Worm (Caenorhabditis elegans) whole organism, early embryonic: ENCODE measurements around the gene fbxa-208.

Source experiments
- B0310.2 ChIP-seq: sonication (generic microtip); optimal IDR thresholded peaks from 2 replicates; lab custom pipeline; 2016; ENCODE audit warnings: mild to moderate bottlenecking, missing genetic modification characterization, missing compliant biosample characterization
- F13C5.2 ChIP-seq: sonication (generic microtip); optimal IDR thresholded peaks from 2 replicates; lab custom pipeline; 2017; ENCODE audit warnings: mild to moderate bottlenecking, missing genetic modification characterization, inconsistent platforms, missing compliant biosample characterization
- aly-1 ChIP-seq: sonication (generic microtip); optimal IDR thresholded peaks from 2 replicates; lab custom pipeline; 2016; ENCODE audit warnings: missing genetic modification characterization, missing compliant biosample characterization
- ama-1 ChIP-seq: fragments of 150-350 bp; optimal IDR thresholded peaks from 2 replicates; lab custom pipeline; 2014
- ceh-13 ChIP-seq: fragments of 200-800 bp; sonication (Bioruptor generic); optimal IDR thresholded peaks from 2 replicates; lab custom pipeline; 2018; ENCODE audit warnings: mild to moderate bottlenecking, missing genetic modification characterization, missing compliant biosample characterization
- ceh-36 ChIP-seq: sonication (generic microtip); optimal IDR thresholded peaks from 2 replicates; lab custom pipeline; 2016; ENCODE audit warnings: missing genetic modification characterization, inconsistent platforms, missing compliant biosample characterization
- ets-7 ChIP-seq: sonication (generic microtip); optimal IDR thresholded peaks from 2 replicates; lab custom pipeline; 2016; ENCODE audit warnings: missing genotype, missing genetic modification characterization, missing compliant biosample characterization
- flt-1 ChIP-seq: fragments of 200-800 bp; sonication (Bioruptor generic); IDR thresholded peaks from 2 replicates; pipeline ENCODE4 v1.3.6; 2022; ENCODE audit warnings: missing genetic modification characterization, missing compliant biosample characterization
- hmg-4 ChIP-seq: fragments of 200-800 bp; sonication (Bioruptor generic); optimal IDR thresholded peaks from 2 replicates; lab custom pipeline; 2018; ENCODE audit warnings: mild to moderate bottlenecking, missing genetic modification characterization, missing compliant biosample characterization
- hnd-1 ChIP-seq: sonication (generic microtip); optimal IDR thresholded peaks from 2 replicates; lab custom pipeline; 2016; ENCODE audit warnings: missing genetic modification characterization, missing compliant biosample characterization
- pes-1 ChIP-seq: fragments of 200-800 bp; sonication (Bioruptor generic); IDR thresholded peaks from 2 replicates; pipeline ENCODE4 v1.3.6; 2022; ENCODE audit warnings: missing genetic modification reagents, missing genetic modification characterization, missing compliant biosample characterization
- sea-1 ChIP-seq: fragments of 200-800 bp; sonication (Bioruptor generic); conservative IDR thresholded peaks from 2 replicates; pipeline ENCODE4 v1.3.6; 2022; ENCODE audit warnings: missing genetic modification characterization, missing compliant biosample characterization
- tbx-37 ChIP-seq: fragments of 200-800 bp; sonication (Bioruptor generic); conservative IDR thresholded peaks from 2 replicates; pipeline ENCODE4 v1.3.6; 2022; ENCODE audit warnings: missing genetic modification reagents, missing genetic modification characterization, missing compliant biosample characterization
- tra-4 ChIP-seq: sonication (generic microtip); optimal IDR thresholded peaks from 2 replicates; lab custom pipeline; 2017; ENCODE audit warnings: missing genetic modification characterization, missing compliant biosample characterization

DNA sequence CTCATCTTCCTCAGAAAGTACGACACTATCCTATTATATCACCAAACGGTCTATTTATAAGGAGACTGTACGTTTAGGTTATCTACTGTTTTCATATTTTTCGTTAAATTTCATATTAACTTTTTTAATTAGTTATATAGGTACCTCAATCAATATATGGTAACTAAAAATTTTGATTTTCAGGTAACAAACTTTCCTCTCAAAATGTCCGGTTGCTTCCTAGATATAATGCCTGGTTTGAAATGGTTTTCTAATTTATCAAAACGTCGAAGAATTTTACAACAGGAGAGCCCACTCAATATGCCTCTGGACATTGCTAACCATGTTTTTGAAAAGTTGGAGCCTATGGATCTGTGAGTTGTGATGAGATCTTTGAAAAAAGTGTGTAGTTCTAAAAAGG is 41.0 kb downstream of the fbxa-208 start, which contains the start of gene fbxa-28:
- TF ChIP-seq tbx-37 (GFP tag; lab: Robert Waterston, UW) (no peak), ama-1 (lab: Kevin White, UChicago) (no peak), F13C5.2 (no peak), ets-7 (tag; lab: Kevin White, UChicago) (no peak), B0310.2 (tag; lab: Kevin White, UChicago) (no peak), hmg-4 (GFP tag; lab: Kevin White, UChicago) (no peak), ceh-36 (tag; lab: Kevin White, UChicago) (no peak), aly-1 (no peak), flt-1 (no peak), ceh-13 (GFP tag; lab: Kevin White, UChicago) (no peak), sea-1 (GFP tag; lab: Robert Waterston, UW) (no peak), pes-1 (GFP tag; lab: Robert Waterston, UW) (no peak), tra-4 (tag; lab: Kevin White, UChicago) (no peak), hnd-1 (no peak)
